Worm (Caenorhabditis elegans) whole organism, L4 larva: ENCODE results near the gene F46C3.6.

ENCODE experiments used
- F10B5.3 ChIP-seq: sonication (generic microtip); optimal IDR thresholded peaks from 2 replicates; lab custom pipeline; 2016; ENCODE audit warnings: mild to moderate bottlenecking, missing genetic modification characterization, missing compliant biosample characterization
- F44E2.7 ChIP-seq: fragments of 200-800 bp; sonication (Bioruptor generic); IDR thresholded peaks from 2 replicates; pipeline ENCODE4 v2.1.2; 2022; ENCODE audit warnings: missing genetic modification characterization, missing compliant biosample characterization
- T20F7.1 ChIP-seq: fragments of 200-800 bp; sonication (Bioruptor generic); optimal IDR thresholded peaks from 2 replicates; lab custom pipeline; 2018; ENCODE audit warnings: mild to moderate bottlenecking, missing genetic modification characterization, missing compliant biosample characterization
- Y5F2A.4 ChIP-seq: fragments of 200-800 bp; sonication (Bioruptor generic); optimal IDR thresholded peaks from 2 replicates; lab custom pipeline; 2018; ENCODE audit warnings: mild to moderate bottlenecking, missing genetic modification characterization, missing compliant biosample characterization
- ZK546.5 ChIP-seq, 2 experiments: sonication (generic microtip); optimal IDR thresholded peaks; 2 replicates each; lab custom pipeline; 2017; ENCODE audit warnings: missing biosample characterization in 2 of 2, missing genetic modification characterization in 2 of 2
- aha-1 ChIP-seq: fragments of 150-350 bp; peaks from one replicate; lab custom pipeline; 2014; ENCODE audit warnings: missing biosample characterization, missing genetic modification characterization
- arid-1 ChIP-seq: fragments of 200-800 bp; sonication (Bioruptor generic); conservative IDR thresholded peaks from 2 replicates; pipeline ENCODE4 v1.3.6; 2022; ENCODE audit warnings: missing genetic modification reagents, missing genetic modification characterization, missing compliant biosample characterization
- daf-16 ChIP-seq, 3 experiments: sonication (generic microtip); optimal IDR thresholded peaks; 2 replicates each; lab custom pipeline; 2016 to 2017; ENCODE audit warnings: missing genetic modification characterization in 3 of 3, missing genetic modification reagents in 3 of 3, mild to moderate bottlenecking in 2 of 3, missing compliant biosample characterization in 2 of 3, missing biosample characterization in 1 of 3, moderate library complexity in 1 of 3
- daf-19 ChIP-seq: fragments of 200-800 bp; sonication (Bioruptor generic); conservative IDR thresholded peaks from 2 replicates; pipeline ENCODE4 v1.3.6; 2022; ENCODE audit warnings: missing genetic modification characterization, missing compliant biosample characterization
- dmd-6 ChIP-seq: fragments of 200-800 bp; sonication (Bioruptor generic); IDR thresholded peaks from 2 replicates; pipeline ENCODE4 v1.3.6; 2022; ENCODE audit warnings: missing genetic modification reagents, missing genetic modification characterization, missing compliant biosample characterization
- dpl-1 ChIP-seq: fragments of 150-350 bp; optimal IDR thresholded peaks from 2 replicates; lab custom pipeline; 2014; ENCODE audit warnings: missing biosample characterization, missing genetic modification reagents, missing genetic modification characterization
- dve-1 ChIP-seq: sonication (generic microtip); optimal IDR thresholded peaks from 2 replicates; lab custom pipeline; 2017; ENCODE audit warnings: antibody characterized with exemption, mild to moderate bottlenecking, missing genetic modification characterization, missing compliant biosample characterization; ENCODE audit not compliant: insufficient read depth
- hif-1 ChIP-seq, 2 experiments: sonication (generic microtip); optimal IDR thresholded peaks; 2 replicates each; lab custom pipeline; 2016 to 2017; ENCODE audit warnings: missing compliant biosample characterization in 2 of 2, missing genetic modification characterization in 2 of 2, missing genetic modification reagents in 2 of 2, missing genotype in 2 of 2, mild to moderate bottlenecking in 1 of 2
- hlh-11 ChIP-seq: fragments of 200-800 bp; sonication (Bioruptor generic); optimal IDR thresholded peaks from 2 replicates; lab custom pipeline; 2018; ENCODE audit warnings: mild to moderate bottlenecking, missing genetic modification characterization, missing compliant biosample characterization
- hlh-30 ChIP-seq: sonication (generic microtip); optimal IDR thresholded peaks from 2 replicates; lab custom pipeline; 2017; ENCODE audit warnings: antibody characterized with exemption, mild to moderate bottlenecking, missing genetic modification characterization, missing compliant biosample characterization; ENCODE audit not compliant: insufficient read depth
- hmg-1.1 ChIP-seq: fragments of 200-800 bp; sonication (Bioruptor generic); IDR thresholded peaks from 2 replicates; pipeline ENCODE4 v1.3.6; 2022; ENCODE audit warnings: missing genetic modification reagents, missing genetic modification characterization, missing compliant biosample characterization
- jun-1 ChIP-seq: fragments of 150-350 bp; optimal IDR thresholded peaks from 2 replicates; lab custom pipeline; 2014; ENCODE audit warnings: missing biosample characterization, missing genetic modification reagents, missing genetic modification characterization
- lin-1 ChIP-seq: fragments of 200-800 bp; sonication (Bioruptor generic); IDR thresholded peaks from 2 replicates; pipeline ENCODE4 v1.3.6; 2022; ENCODE audit warnings: missing genetic modification reagents, missing genetic modification characterization, missing compliant biosample characterization
- lin-13 ChIP-seq: fragments of 150-350 bp; optimal IDR thresholded peaks from 2 replicates; lab custom pipeline; 2014; ENCODE audit warnings: missing biosample characterization, missing genetic modification reagents, missing genetic modification characterization
- lin-15B ChIP-seq: fragments of 150-350 bp; sonication (generic microtip); optimal IDR thresholded peaks from 3 replicates; lab custom pipeline; 2014; ENCODE audit warnings: missing biosample characterization, missing genetic modification characterization
- lsy-2 ChIP-seq, 2 experiments: fragments of 150-350 bp in 1 of 2; sonication (generic microtip) in 1 of 2; optimal IDR thresholded peaks; 2 replicates each; lab custom pipeline; 2014 to 2017; ENCODE audit warnings: missing biosample characterization in 2 of 2, missing genetic modification characterization in 2 of 2
- mdl-1 ChIP-seq, 2 experiments: fragments of 150-350 bp in 1 of 2; sonication (generic microtip) in 1 of 2; optimal IDR thresholded peaks; 2 replicates each; lab custom pipeline; 2014 to 2017; ENCODE audit warnings: missing biosample characterization in 2 of 2, missing genetic modification characterization in 2 of 2
- mdt-29 ChIP-seq: fragments of 200-800 bp; sonication (Bioruptor generic); IDR thresholded peaks from 2 replicates; pipeline ENCODE4 v1.3.6; 2022; ENCODE audit warnings: missing genetic modification reagents, missing genetic modification characterization, missing compliant biosample characterization
- mep-1 ChIP-seq: fragments of 150-350 bp; sonication (generic microtip); optimal IDR thresholded peaks from 3 replicates; lab custom pipeline; 2014; ENCODE audit warnings: missing biosample characterization, missing genetic modification characterization
- mes-2 ChIP-seq: sonication (generic microtip); optimal IDR thresholded peaks from 2 replicates; lab custom pipeline; 2016; ENCODE audit warnings: missing genotype, mild to moderate bottlenecking, missing genetic modification characterization, missing compliant biosample characterization; ENCODE audit not compliant: poor library complexity, severe bottlenecking
- mxl-2 ChIP-seq: fragments of 200-800 bp; sonication (Bioruptor generic); conservative IDR thresholded peaks from 2 replicates; pipeline ENCODE4 v1.3.6; 2022; ENCODE audit warnings: missing genetic modification reagents, missing genetic modification characterization, missing compliant biosample characterization
- mxl-3 ChIP-seq: fragments of 200-800 bp; sonication (Bioruptor generic); optimal IDR thresholded peaks from 2 replicates; lab custom pipeline; 2018; ENCODE audit warnings: mild to moderate bottlenecking, missing genetic modification characterization, missing compliant biosample characterization
- nhr-11 ChIP-seq: fragments of 150-350 bp; optimal IDR thresholded peaks from 2 replicates; lab custom pipeline; 2014; ENCODE audit warnings: missing biosample characterization, missing genetic modification characterization
- nhr-111 ChIP-seq: fragments of 200-800 bp; sonication (Bioruptor generic); optimal IDR thresholded peaks from 2 replicates; lab custom pipeline; 2018; ENCODE audit warnings: mild to moderate bottlenecking, missing genetic modification characterization, missing compliant biosample characterization
- nhr-25 ChIP-seq: sonication (generic microtip); optimal IDR thresholded peaks from 2 replicates; lab custom pipeline; 2017; ENCODE audit warnings: missing genetic modification characterization, mild to moderate bottlenecking, missing compliant biosample characterization, antibody characterized with exemption, moderate library complexity, borderline replicate concordance; ENCODE audit not compliant: insufficient read depth
- nhr-28 ChIP-seq: fragments of 150-350 bp; optimal IDR thresholded peaks from 2 replicates; lab custom pipeline; 2014; ENCODE audit warnings: missing biosample characterization, missing genetic modification characterization
- nhr-48 ChIP-seq: sonication (generic microtip); optimal IDR thresholded peaks from 2 replicates; lab custom pipeline; 2016; ENCODE audit warnings: mild to moderate bottlenecking, missing genetic modification characterization, missing compliant biosample characterization
- nhr-77 ChIP-seq: fragments of 150-350 bp; optimal IDR thresholded peaks from 2 replicates; lab custom pipeline; 2014; ENCODE audit warnings: missing biosample characterization, missing genetic modification characterization
- php-3 ChIP-seq: fragments of 200-800 bp; sonication (Bioruptor generic); IDR thresholded peaks from 2 replicates; pipeline ENCODE4 v1.3.6; 2022; ENCODE audit warnings: missing genetic modification reagents, missing genetic modification characterization, missing compliant biosample characterization
- pqm-1 ChIP-seq: sonication (generic microtip); optimal IDR thresholded peaks from 2 replicates; lab custom pipeline; 2017; ENCODE audit warnings: missing biosample characterization, missing genetic modification characterization
- rbr-2 ChIP-seq: sonication (generic microtip); optimal IDR thresholded peaks from 2 replicates; lab custom pipeline; 2016; ENCODE audit warnings: missing genotype, missing genetic modification characterization, missing compliant biosample characterization
- saeg-2 ChIP-seq: fragments of 200-800 bp; sonication (Bioruptor generic); IDR thresholded peaks from 2 replicates; pipeline ENCODE4 v1.3.6; 2022; ENCODE audit warnings: missing genetic modification reagents, missing genetic modification characterization, missing compliant biosample characterization
- spr-1 ChIP-seq: sonication (generic microtip); optimal IDR thresholded peaks from 2 replicates; lab custom pipeline; 2016; ENCODE audit warnings: mild to moderate bottlenecking, missing genetic modification characterization, missing compliant biosample characterization
- tag-97 ChIP-seq: fragments of 200-800 bp; sonication (Bioruptor generic); IDR thresholded peaks from 2 replicates; pipeline ENCODE4 v1.3.6; 2022; ENCODE audit warnings: missing genetic modification characterization, missing compliant biosample characterization
- zag-1 ChIP-seq: fragments of 150-350 bp; optimal IDR thresholded peaks from 2 replicates; lab custom pipeline; 2014; ENCODE audit warnings: missing biosample characterization, missing genetic modification characterization
- zip-2 ChIP-seq: fragments of 150-350 bp; optimal IDR thresholded peaks from 2 replicates; lab custom pipeline; 2014; ENCODE audit warnings: missing biosample characterization, missing genetic modification characterization
- ztf-7 ChIP-seq: fragments of 150-350 bp; optimal IDR thresholded peaks from 2 replicates; lab custom pipeline; 2014; ENCODE audit warnings: missing biosample characterization, missing genetic modification characterization

F46C3.6 gene

ce11 chrX:11414837-11415550 lies 4.9 kb downstream of the F46C3.6 start, which contains the start of gene pek-1:
TSS of gene pek-1 (minus strand) at chrX:11414887.
- TF ChIP-seq zip-2 (tag; lab: Kevin White, UChicago) (no peak), nhr-48 (peak; percentile 47), mep-1 (tag; lab: Kevin White, UChicago) (peak; percentile 52), T20F7.1 (GFP tag; lab: Kevin White, UChicago) (peak; percentile 4), nhr-111 (GFP tag; lab: Kevin White, UChicago) (no peak), nhr-25 (peak; percentile 39), dpl-1 (GFP tag; lab: Kevin White, UChicago) (peak; percentile 7), daf-16 (GFP tag; optimal IDR thresholded peaks at IDR 0.05; lab: Kevin White, UChicago) (peak in 1 of 2 experiments; percentile 31), daf-16 (tag; optimal IDR thresholded peaks at IDR 0.05; lab: Kevin White, UChicago) (peak; percentile 55), ZK546.5 (tag; optimal IDR thresholded peaks at IDR 0.05; lab: Kevin White, UChicago) (no peak), F44E2.7 (GFP tag; lab: Robert Waterston, UW) (no peak), Y5F2A.4 (no peak), mxl-2 (GFP tag; lab: Robert Waterston, UW) (no peak), spr-1 (tag; lab: Kevin White, UChicago) (no peak), nhr-77 (peak; percentile 3), dmd-6 (GFP tag; lab: Robert Waterston, UW) (peak; percentile 50), hlh-30 (peak; percentile 80), lin-15B (tag; lab: Kevin White, UChicago) (no peak), jun-1 (no peak), hlh-11 (peak; percentile 60), mxl-3 (GFP tag; lab: Kevin White, UChicago) (peak; percentile 89), hmg-1.1 (0 out of 2 replicates have a peak, but pooled peaks have one; percentile 11), arid-1 (GFP tag; lab: Robert Waterston, UW) (0 out of 2 replicates have a peak, but pooled peaks have one; percentile 16), lsy-2 (tag; optimal IDR thresholded peaks at IDR 0.05; lab: Kevin White, UChicago) (peak in 1 of 2 experiments; percentile 46), nhr-11 (peak; percentile 27), zag-1 (tag; lab: Kevin White, UChicago) (no peak), aha-1 (tag; lab: Kevin White, UChicago) (peak; percentile 84), mdt-29 (GFP tag; lab: Robert Waterston, UW) (peak; percentile 77), F10B5.3 (tag; lab: Kevin White, UChicago) (no peak), lin-13 (GFP tag; lab: Kevin White, UChicago) (no peak), lin-1 (GFP tag; lab: Robert Waterston, UW) (peak; percentile 40; the same call in 1 of the 2 replicates), rbr-2 (no peak), dve-1 (peak; percentile 60), nhr-28 (tag; lab: Kevin White, UChicago) (peak; percentile 35), hif-1 (tag; optimal IDR thresholded peaks at IDR 0.05; lab: Kevin White, UChicago) (peak in 1 of 2 experiments; percentile 86), daf-19 (GFP tag; lab: Robert Waterston, UW) (no peak), saeg-2 (GFP tag; lab: Robert Waterston, UW) (no peak), pqm-1 (no peak), php-3 (GFP tag; lab: Robert Waterston, UW) (no peak), tag-97 (GFP tag; lab: Robert Waterston, UW) (no peak), mdl-1 (tag; optimal IDR thresholded peaks at IDR 0.05; lab: Kevin White, UChicago) (peak; percentile 60 to 94), mes-2 (tag; lab: Kevin White, UChicago) (peak; percentile 33), ztf-7 (tag; lab: Kevin White, UChicago) (peak; percentile 9)
